Worm (Caenorhabditis elegans) whole organism, L3 larva: Measurements from ENCODE around the gene F36D3.1.

ENCODE experiments used
- ZK546.5 ChIP-seq: sonication (generic microtip); optimal IDR thresholded peaks from 2 replicates; lab custom pipeline; 2017; ENCODE audit warnings: missing biosample characterization, missing genetic modification characterization
- fos-1 ChIP-seq: fragments of 150-350 bp; optimal IDR thresholded peaks from 2 replicates; lab custom pipeline; 2014; ENCODE audit warnings: missing biosample characterization, missing genetic modification characterization
- nfya-1 ChIP-seq: sonication (generic microtip); optimal IDR thresholded peaks from 2 replicates; lab custom pipeline; 2017; ENCODE audit warnings: missing genetic modification characterization, mild to moderate bottlenecking, missing compliant biosample characterization, antibody characterized with exemption, moderate library complexity; ENCODE audit not compliant: insufficient read depth
- nhr-67 ChIP-seq: fragments of 150-350 bp; optimal IDR thresholded peaks from 2 replicates; lab custom pipeline; 2014; ENCODE audit warnings: missing biosample characterization, missing genetic modification characterization
- unc-39 ChIP-seq: sonication (generic microtip); optimal IDR thresholded peaks from 4 replicates; lab custom pipeline; 2017; ENCODE audit warnings: missing biosample characterization, missing genetic modification characterization

- TF ChIP-seq nhr-67 (tag; lab: Kevin White, UChicago) (no peak), nfya-1 (tag; lab: Kevin White, UChicago) (no peak), ZK546.5 (no peak), fos-1 (tag; lab: Kevin White, UChicago) (no peak), unc-39 (no peak)
These were observed 9.5 kb downstream of the F36D3.1 start, which contains the start of gene srr-3 for ce11 chrV:16508667-16509066.
